Worm (Caenorhabditis elegans) whole organism, L4 larva: ENCODE results near the gene srx-96.

Experiments used
- ZK546.5 ChIP-seq, 2 experiments: sonication (generic microtip); optimal IDR thresholded peaks; 2 replicates each; lab custom pipeline; 2017; ENCODE audit warnings: missing biosample characterization in 2 of 2, missing genetic modification characterization in 2 of 2
- ctbp-1 ChIP-seq: fragments of 200-800 bp; sonication (Bioruptor generic); IDR thresholded peaks from 2 replicates; pipeline ENCODE4 v1.3.6; 2022; ENCODE audit warnings: missing genetic modification reagents, missing genetic modification characterization, missing compliant biosample characterization
- egl-27 ChIP-seq: sonication (generic microtip); optimal IDR thresholded peaks from 3 replicates; lab custom pipeline; 2017; ENCODE audit warnings: missing biosample characterization, missing genetic modification reagents, missing genetic modification characterization
- lin-15B ChIP-seq: fragments of 150-350 bp; sonication (generic microtip); optimal IDR thresholded peaks from 3 replicates; lab custom pipeline; 2014; ENCODE audit warnings: missing biosample characterization, missing genetic modification characterization
- nhr-237 ChIP-seq: sonication (generic microtip); optimal IDR thresholded peaks from 2 replicates; lab custom pipeline; 2017; ENCODE audit warnings: missing biosample characterization, missing genetic modification characterization
- nhr-42 ChIP-seq: fragments of 200-800 bp; sonication (Bioruptor generic); IDR thresholded peaks from 2 replicates; pipeline ENCODE4 v1.3.6; 2022; ENCODE audit warnings: missing genetic modification characterization, missing compliant biosample characterization
- skn-1 ChIP-seq: fragments of 150-350 bp; optimal IDR thresholded peaks from 2 replicates; lab custom pipeline; 2014; ENCODE audit warnings: missing biosample characterization, missing genetic modification characterization

ce11 chrV:13715223-13715686, 4.1 kb downstream of the srx-96 start, which contains the start of gene zipt-9:
- no peak for TF ChIP-seq ZK546.5 (tag; optimal IDR thresholded peaks at IDR 0.05; lab: Kevin White, UChicago)
- no peak for TF ChIP-seq ctbp-1 (GFP tag; lab: Robert Waterston, UW)
- no peak for TF ChIP-seq nhr-42
- TF ChIP-seq skn-1 = no peak
- no peak for TF ChIP-seq egl-27
- TF ChIP-seq nhr-237 (tag; lab: Kevin White, UChicago) = no peak
- peak; percentile 24 for TF ChIP-seq lin-15B
